Fruit fly (Drosophila melanogaster) whole organism, embryonic: Measurements from ENCODE around the gene Cubn.
A peak's percentile ranks its signal among the peaks of the same experiment; 100 is the strongest.

Experiments used
- Atf3 ChIP-seq: fragments of 200-800 bp; sonication (Bioruptor generic); optimal IDR thresholded peaks from 3 replicates; lab custom pipeline; 2016; ENCODE audit warnings: missing biosample characterization, missing genetic modification characterization
- CG10147 ChIP-seq: fragments of 200-800 bp; sonication (Bioruptor generic); optimal IDR thresholded peaks from 2 replicates; lab custom pipeline; 2019; ENCODE audit warnings: missing biosample characterization, mild to moderate bottlenecking, missing genetic modification characterization, moderate library complexity
- CG10209 ChIP-seq: fragments of 200-800 bp; sonication (Bioruptor generic); optimal IDR thresholded peaks from 3 replicates; lab custom pipeline; 2017; ENCODE audit warnings: missing biosample characterization, mild to moderate bottlenecking, missing genetic modification characterization, missing genetic modification reagents
- CG10431 ChIP-seq: fragments of 200-800 bp; sonication (Bioruptor generic); optimal IDR thresholded peaks from 3 replicates; lab custom pipeline; 2018; ENCODE audit warnings: missing biosample characterization, mild to moderate bottlenecking, missing genetic modification characterization
- CG10565 ChIP-seq: fragments of 200-800 bp; sonication (Bioruptor generic); optimal IDR thresholded peaks from 3 replicates; lab custom pipeline; 2016; ENCODE audit warnings: missing biosample characterization, mild to moderate bottlenecking, missing genetic modification characterization
- CG10959 ChIP-seq: fragments of 200-800 bp; sonication (Bioruptor generic); IDR thresholded peaks from 2 replicates; pipeline ENCODE4 v1.3.6; 2022; ENCODE audit warnings: missing biosample characterization, missing genetic modification characterization
- CG11723 ChIP-seq: fragments of 200-800 bp; sonication (Bioruptor generic); optimal IDR thresholded peaks from 2 replicates; lab custom pipeline; 2017; ENCODE audit warnings: missing biosample characterization, mild to moderate bottlenecking, missing genetic modification characterization
- CG12071 ChIP-seq: fragments of 200-800 bp; sonication (Bioruptor generic); optimal IDR thresholded peaks from 3 replicates; lab custom pipeline; 2018; ENCODE audit warnings: missing biosample characterization, mild to moderate bottlenecking, missing genetic modification characterization
- CG12155 ChIP-seq: fragments of 200-800 bp; sonication (Bioruptor generic); optimal IDR thresholded peaks from 3 replicates; lab custom pipeline; 2016; ENCODE audit warnings: missing biosample characterization, missing genetic modification characterization
- CG17612 ChIP-seq: fragments of 200-800 bp; sonication (Bioruptor generic); IDR thresholded peaks from 2 replicates; pipeline ENCODE4 v1.3.6; 2022; ENCODE audit warnings: missing biosample characterization, missing genetic modification characterization
- CG1832 ChIP-seq: fragments of 200-800 bp; sonication (Bioruptor generic); optimal IDR thresholded peaks from 2 replicates; lab custom pipeline; 2017; ENCODE audit warnings: missing biosample characterization, mild to moderate bottlenecking, missing genetic modification characterization, inconsistent platforms
- CG18764 ChIP-seq: fragments of 200-800 bp; sonication (Bioruptor generic); optimal IDR thresholded peaks from 3 replicates; lab custom pipeline; 2016; ENCODE audit warnings: missing biosample characterization, missing genetic modification characterization
- CG2678 ChIP-seq: fragments of 200-800 bp; sonication (Bioruptor generic); optimal IDR thresholded peaks from 3 replicates; lab custom pipeline; 2019; ENCODE audit warnings: missing biosample characterization, mild to moderate bottlenecking, missing genetic modification characterization, moderate library complexity
- CG2875 ChIP-seq: fragments of 200-800 bp; sonication (Bioruptor generic); optimal IDR thresholded peaks from 2 replicates; lab custom pipeline; 2017; ENCODE audit warnings: missing biosample characterization, mild to moderate bottlenecking, missing genetic modification characterization, missing genetic modification reagents
- CG32532 ChIP-seq: fragments of 200-800 bp; sonication (Bioruptor generic); IDR thresholded peaks from 2 replicates; pipeline ENCODE4 v1.3.6; 2022; ENCODE audit warnings: missing biosample characterization, missing genetic modification characterization
- CG3995 ChIP-seq: fragments of 200-800 bp; sonication (Bioruptor generic); optimal IDR thresholded peaks from 3 replicates; lab custom pipeline; 2016; ENCODE audit warnings: missing biosample characterization, missing genetic modification characterization
- CG42726 ChIP-seq: fragments of 200-800 bp; sonication (Bioruptor generic); IDR thresholded peaks from 2 replicates; pipeline ENCODE4 v1.3.6; 2022; ENCODE audit warnings: missing biosample characterization, missing genetic modification characterization; ENCODE audit not compliant: partially characterized antibody
- CG4328 ChIP-seq: fragments of 200-800 bp; sonication (Bioruptor generic); optimal IDR thresholded peaks from 3 replicates; lab custom pipeline; 2017; ENCODE audit warnings: missing biosample characterization, missing genetic modification reagents, missing genetic modification characterization
- CG4820 ChIP-seq: fragments of 200-800 bp; sonication (Bioruptor generic); optimal IDR thresholded peaks from 3 replicates; lab custom pipeline; 2016; ENCODE audit warnings: missing biosample characterization, missing genetic modification characterization
- CG5245 ChIP-seq: fragments of 200-800 bp; sonication (Bioruptor generic); optimal IDR thresholded peaks from 3 replicates; lab custom pipeline; 2016; ENCODE audit warnings: missing biosample characterization, missing genetic modification characterization
- CG6654 ChIP-seq: fragments of 200-800 bp; sonication (Bioruptor generic); optimal IDR thresholded peaks from 2 replicates; lab custom pipeline; 2017; ENCODE audit warnings: missing biosample characterization, mild to moderate bottlenecking, missing genetic modification characterization
- CG6765 ChIP-seq: fragments of 200-800 bp; sonication (Bioruptor generic); optimal IDR thresholded peaks from 3 replicates; lab custom pipeline; 2017; ENCODE audit warnings: missing biosample characterization, mild to moderate bottlenecking, missing genetic modification characterization
- CG6791 ChIP-seq: fragments of 200-800 bp; sonication (Bioruptor generic); IDR thresholded peaks from 3 replicates; pipeline ENCODE4 v1.3.6; 2022; ENCODE audit warnings: missing biosample characterization, missing genetic modification characterization; ENCODE audit not compliant: partially characterized antibody
- CG7928 ChIP-seq: fragments of 200-800 bp; sonication (Bioruptor generic); optimal IDR thresholded peaks from 2 replicates; lab custom pipeline; 2017; ENCODE audit warnings: missing biosample characterization, mild to moderate bottlenecking, missing genetic modification characterization
- CG8388 ChIP-seq: fragments of 200-800 bp; sonication (Bioruptor generic); optimal IDR thresholded peaks from 2 replicates; lab custom pipeline; 2019; ENCODE audit warnings: missing biosample characterization, mild to moderate bottlenecking, missing genetic modification characterization, moderate library complexity
- Drgx ChIP-seq: fragments of 200-800 bp; sonication (Bioruptor generic); IDR thresholded peaks from 2 replicates; pipeline ENCODE4 v1.3.6; 2022; ENCODE audit warnings: missing biosample characterization, missing genetic modification characterization
- Elba2 ChIP-seq: fragments of 200-800 bp; sonication (Bioruptor generic); optimal IDR thresholded peaks from 3 replicates; lab custom pipeline; 2016; ENCODE audit warnings: missing biosample characterization, missing genetic modification characterization
- HLH4C ChIP-seq: fragments of 200-800 bp; sonication (Bioruptor generic); IDR thresholded peaks from 3 replicates; pipeline ENCODE4 v1.3.6; 2022; ENCODE audit warnings: missing biosample characterization, missing genetic modification characterization; ENCODE audit not compliant: partially characterized antibody
- Hey ChIP-seq: fragments of 200-800 bp; sonication (Bioruptor generic); optimal IDR thresholded peaks from 3 replicates; lab custom pipeline; 2018; ENCODE audit warnings: missing biosample characterization, mild to moderate bottlenecking, missing genetic modification characterization
- Nf-YB ChIP-seq: fragments of 200-800 bp; sonication (Bioruptor generic); optimal IDR thresholded peaks from 3 replicates; lab custom pipeline; 2019; ENCODE audit warnings: missing biosample characterization, mild to moderate bottlenecking, missing genetic modification characterization, moderate library complexity
- Oaz ChIP-seq: fragments of 200-800 bp; sonication (Bioruptor generic); IDR thresholded peaks from 2 replicates; pipeline ENCODE4 v1.3.6; 2022; ENCODE audit warnings: missing biosample characterization, missing genetic modification characterization
- Xbp1 ChIP-seq: fragments of 200-800 bp; sonication (Bioruptor generic); optimal IDR thresholded peaks from 3 replicates; lab custom pipeline; 2016; ENCODE audit warnings: missing biosample characterization, mild to moderate bottlenecking, missing genetic modification characterization
- al ChIP-seq: fragments of 200-800 bp; sonication (Bioruptor generic); IDR thresholded peaks from 2 replicates; pipeline ENCODE4 v1.3.6; 2022; ENCODE audit warnings: missing biosample characterization, missing genetic modification characterization
- ara ChIP-seq: fragments of 200-800 bp; sonication (Bioruptor generic); IDR thresholded peaks from 2 replicates; pipeline ENCODE4 v1.3.6; 2022; ENCODE audit warnings: missing biosample characterization, missing genetic modification characterization
- ewg ChIP-seq: fragments of 200-800 bp; sonication (Bioruptor generic); optimal IDR thresholded peaks from 3 replicates; lab custom pipeline; 2017; ENCODE audit warnings: mild to moderate bottlenecking, missing biosample characterization, missing genetic modification reagents, missing genetic modification characterization
- exex ChIP-seq: fragments of 200-800 bp; sonication (Bioruptor generic); optimal IDR thresholded peaks from 4 replicates; lab custom pipeline; 2018; ENCODE audit warnings: missing biosample characterization, mild to moderate bottlenecking, missing genetic modification characterization, moderate library complexity
- grau ChIP-seq: fragments of 200-800 bp; optimal IDR thresholded peaks from 3 replicates; lab custom pipeline; 2019; ENCODE audit warnings: missing biosample characterization, mild to moderate bottlenecking, missing genetic modification characterization, moderate library complexity
- grn ChIP-seq: fragments of 200-800 bp; sonication (Bioruptor generic); optimal IDR thresholded peaks from 3 replicates; lab custom pipeline; 2017; ENCODE audit warnings: missing biosample characterization, missing genetic modification characterization
- gt ChIP-seq: fragments of 200-800 bp; sonication (Bioruptor generic); IDR thresholded peaks from 2 replicates; pipeline ENCODE4 v1.3.6; 2022; ENCODE audit warnings: missing biosample characterization, missing genetic modification characterization
- ken ChIP-seq: fragments of 200-800 bp; sonication (Bioruptor generic); IDR thresholded peaks from 3 replicates; pipeline ENCODE4 v1.3.6; 2022; ENCODE audit warnings: missing biosample characterization, missing genetic modification characterization
- klu ChIP-seq: fragments of 200-800 bp; sonication (Bioruptor generic); IDR thresholded peaks from 2 replicates; pipeline ENCODE4 v1.3.6; 2022; ENCODE audit warnings: missing biosample characterization, missing genetic modification characterization
- kni ChIP-seq: fragments of 200-800 bp; sonication (Bioruptor generic); optimal IDR thresholded peaks from 3 replicates; lab custom pipeline; 2017; ENCODE audit warnings: mild to moderate bottlenecking, missing biosample characterization, missing genetic modification reagents, missing genetic modification characterization
- nom ChIP-seq: fragments of 200-800 bp; sonication (Bioruptor generic); optimal IDR thresholded peaks from 2 replicates; lab custom pipeline; 2017; ENCODE audit warnings: missing biosample characterization, missing genetic modification characterization, mild to moderate bottlenecking, moderate library complexity, missing genetic modification reagents
- sd ChIP-seq: fragments of 200-800 bp; sonication (Bioruptor generic); optimal IDR thresholded peaks from 3 replicates; lab custom pipeline; 2018; ENCODE audit warnings: missing biosample characterization, mild to moderate bottlenecking, missing genetic modification characterization, moderate library complexity
- slp2 ChIP-seq: fragments of 200-800 bp; sonication (Bioruptor generic); optimal IDR thresholded peaks from 2 replicates; lab custom pipeline; 2016; ENCODE audit warnings: missing biosample characterization, missing genetic modification characterization
- tin ChIP-seq: fragments of 200-800 bp; sonication (Bioruptor generic); optimal IDR thresholded peaks from 3 replicates; lab custom pipeline; 2016; ENCODE audit warnings: missing biosample characterization, missing genetic modification characterization
- trem ChIP-seq: fragments of 200-800 bp; optimal IDR thresholded peaks from 3 replicates; lab custom pipeline; 2019; ENCODE audit warnings: missing biosample characterization, mild to moderate bottlenecking, missing genetic modification characterization, moderate library complexity
- tx ChIP-seq: fragments of 200-800 bp; sonication (Bioruptor generic); optimal IDR thresholded peaks from 2 replicates; lab custom pipeline; 2016; ENCODE audit warnings: missing biosample characterization, missing genetic modification characterization
- usp ChIP-seq: fragments of >200 bp; optimal IDR thresholded peaks from 2 replicates; lab custom pipeline; 2017; ENCODE audit warnings: missing biosample characterization, missing genetic modification characterization

Gene Cubn

DNA sequence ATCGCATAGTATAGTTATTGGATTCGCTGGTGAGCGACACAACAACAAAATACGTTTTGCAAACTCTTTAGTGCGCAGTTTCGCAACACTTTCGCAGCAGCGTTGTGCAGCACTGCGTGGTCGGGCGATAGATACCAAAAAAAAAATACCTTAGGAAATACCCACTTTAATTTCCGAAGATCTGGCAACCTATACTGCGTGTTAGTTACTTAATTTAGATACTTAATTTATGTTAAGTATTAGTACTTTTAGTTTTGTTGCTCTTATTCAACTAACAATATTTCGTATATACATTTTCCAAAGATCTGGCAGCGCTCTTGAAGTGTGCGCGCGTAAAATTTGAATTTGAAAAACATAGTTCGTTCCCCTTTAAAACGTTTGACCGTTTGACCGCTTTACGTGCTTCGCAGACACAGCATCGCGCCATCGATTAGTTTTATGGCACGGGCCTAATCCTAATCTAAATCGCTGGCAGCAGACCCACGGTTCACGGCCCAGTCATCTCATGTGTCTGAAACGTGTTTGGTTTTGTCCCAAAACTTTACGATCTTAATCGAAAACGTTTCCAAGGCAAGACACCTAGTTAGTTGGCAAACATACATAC lies 8.9 kb upstream of the Cubn start, which contains the start of gene LPCAT (continued):
- TF ChIP-seq gt (GFP tag; lab: Robert Waterston, UW) (0 out of 2 replicates have a peak, but pooled peaks have one; percentile 32), CG5245 (peak; percentile 68), CG2678 (tag; lab: Kevin White, UChicago) (peak; percentile 77), CG7928 (GFP tag; lab: Kevin White, UChicago) (peak; percentile 43), sd (no peak), CG1832 (GFP tag; lab: Kevin White, UChicago) (no peak), CG8388 (GFP tag; lab: Kevin White, UChicago) (peak; percentile 17), CG10959 (GFP tag; lab: Robert Waterston, UW) (peak; percentile 13; the same call in 1 of the 2 replicates), tx (peak; percentile 59), CG2875 (GFP tag; lab: Kevin White, UChicago) (no peak), klu (GFP tag; lab: Robert Waterston, UW) (peak; percentile 62), ken (GFP tag; lab: Robert Waterston, UW) (peak; percentile 90), CG17612 (GFP tag; lab: Robert Waterston, UW) (0 out of 2 replicates have a peak, but pooled peaks have one; percentile 49), CG32532 (peak; percentile 80), CG12155 (GFP tag; lab: Kevin White, UChicago) (peak; percentile 85), CG3995 (peak; percentile 26), Hey (tag; lab: Kevin White, UChicago) (no peak), nom (GFP tag; lab: Kevin White, UChicago) (peak; percentile 1), CG4328 (GFP tag; lab: Kevin White, UChicago) (peak; percentile 31), Drgx (GFP tag; lab: Robert Waterston, UW) (peak; percentile 55), CG10431 (no peak), tin (GFP tag; lab: Kevin White, UChicago) (peak; percentile 83), trem (peak; percentile 40), CG6791 (GFP tag; lab: Robert Waterston, UW) (peak; percentile 78), usp (GFP tag; lab: Kevin White, UChicago) (no peak), Atf3 (peak; percentile 2), CG6765 (GFP tag; lab: Kevin White, UChicago) (peak; percentile 46), CG42726 (GFP tag; lab: Robert Waterston, UW) (peak; percentile 72), kni (GFP tag; lab: Kevin White, UChicago) (no peak), slp2 (GFP tag; lab: Kevin White, UChicago) (peak; percentile 60), grn (GFP tag; lab: Kevin White, UChicago) (peak; percentile 91), exex (tag; lab: Kevin White, UChicago) (peak; percentile 23), CG12071 (GFP tag; lab: Kevin White, UChicago) (no peak), ara (peak; percentile 77), Oaz (GFP tag; lab: Robert Waterston, UW) (peak; percentile 39; the same call in 1 of the 2 replicates), CG4820 (peak; percentile 79), CG11723 (no peak), ewg (peak; percentile 2), CG18764 (GFP tag; lab: Kevin White, UChicago) (peak; percentile 69), CG10209 (GFP tag; lab: Kevin White, UChicago) (peak; percentile 77), Xbp1 (GFP tag; lab: Kevin White, UChicago) (peak; percentile 73), HLH4C (GFP tag; lab: Robert Waterston, UW) (peak; percentile 74), Nf-YB (GFP tag; lab: Kevin White, UChicago) (no peak), al (GFP tag; lab: Robert Waterston, UW) (peak; percentile 72), Elba2 (peak; percentile 2), CG10147 (GFP tag; lab: Kevin White, UChicago) (peak; percentile 64), CG6654 (GFP tag; lab: Kevin White, UChicago) (no peak), CG10565 (no peak), grau (tag; lab: Kevin White, UChicago) (peak; percentile 28)
